Fruit fly (Drosophila melanogaster) whole organism, embryonic: Measurements from ENCODE around the gene Ilp7.
A peak's percentile ranks its signal among the peaks of the same experiment; 100 is the strongest.

ENCODE experiments used
- Ada2b ChIP-seq: fragments of 200-800 bp; sonication (Bioruptor generic); IDR thresholded peaks from 2 replicates; pipeline ENCODE4 v1.3.6; 2022; ENCODE audit warnings: missing biosample characterization, missing genetic modification characterization
- C15 ChIP-seq: fragments of 200-800 bp; sonication (Bioruptor generic); IDR thresholded peaks from 3 replicates; pipeline ENCODE4 v1.3.6; 2022; ENCODE audit warnings: missing biosample characterization, missing genetic modification characterization
- CG10431 ChIP-seq: fragments of 200-800 bp; sonication (Bioruptor generic); optimal IDR thresholded peaks from 3 replicates; lab custom pipeline; 2018; ENCODE audit warnings: missing biosample characterization, mild to moderate bottlenecking, missing genetic modification characterization
- CG10543 ChIP-seq: fragments of 200-800 bp; sonication (Bioruptor generic); optimal IDR thresholded peaks from 3 replicates; lab custom pipeline; 2017; ENCODE audit warnings: missing biosample characterization, mild to moderate bottlenecking, missing genetic modification characterization, moderate library complexity
- CG11560 ChIP-seq: fragments of 200-800 bp; sonication (Bioruptor generic); IDR thresholded peaks from 3 replicates; pipeline ENCODE4 v1.3.6; 2022; ENCODE audit warnings: missing biosample characterization, missing genetic modification characterization
- CG12299 ChIP-seq: fragments of 200-800 bp; sonication (Bioruptor generic); optimal IDR thresholded peaks from 2 replicates; lab custom pipeline; 2018; ENCODE audit warnings: missing biosample characterization, mild to moderate bottlenecking, missing genetic modification characterization
- CG12942 ChIP-seq: fragments of 200-800 bp; sonication (Bioruptor generic); optimal IDR thresholded peaks from 3 replicates; lab custom pipeline; 2016; ENCODE audit warnings: missing biosample characterization, missing genetic modification characterization
- CG13894 ChIP-seq: fragments of 200-800 bp; sonication (Bioruptor generic); optimal IDR thresholded peaks from 3 replicates; lab custom pipeline; 2018; ENCODE audit warnings: missing biosample characterization, mild to moderate bottlenecking, missing genetic modification characterization, moderate library complexity
- CG16779 ChIP-seq: fragments of 200-800 bp; sonication (Bioruptor generic); IDR thresholded peaks from 2 replicates; pipeline ENCODE4 v1.3.6; 2022; ENCODE audit warnings: missing biosample characterization, missing genetic modification characterization
- CG17359 ChIP-seq: fragments of 200-800 bp; sonication (Bioruptor generic); optimal IDR thresholded peaks from 3 replicates; lab custom pipeline; 2018; ENCODE audit warnings: missing biosample characterization, mild to moderate bottlenecking, missing genetic modification characterization, moderate library complexity
- CG17912 ChIP-seq: fragments of 200-800 bp; sonication (Bioruptor generic); optimal IDR thresholded peaks from 2 replicates; lab custom pipeline; 2018; ENCODE audit warnings: missing biosample characterization, mild to moderate bottlenecking, missing genetic modification characterization
- CG1792 ChIP-seq: fragments of 200-800 bp; sonication (Bioruptor generic); optimal IDR thresholded peaks from 2 replicates; lab custom pipeline; 2016; ENCODE audit warnings: missing biosample characterization, missing genetic modification characterization
- CG18011 ChIP-seq: fragments of 200-800 bp; sonication (Bioruptor generic); optimal IDR thresholded peaks from 2 replicates; lab custom pipeline; 2017; ENCODE audit warnings: missing biosample characterization, missing genetic modification characterization, mild to moderate bottlenecking, moderate library complexity, missing genotype
- CG31388 ChIP-seq: fragments of 200-800 bp; sonication (Bioruptor generic); optimal IDR thresholded peaks from 2 replicates; lab custom pipeline; 2016; ENCODE audit warnings: missing biosample characterization, missing genetic modification characterization
- CG3995 ChIP-seq: fragments of 200-800 bp; sonication (Bioruptor generic); optimal IDR thresholded peaks from 3 replicates; lab custom pipeline; 2016; ENCODE audit warnings: missing biosample characterization, missing genetic modification characterization
- CG4730 ChIP-seq: fragments of 200-800 bp; sonication (Bioruptor generic); IDR thresholded peaks from 2 replicates; pipeline ENCODE4 v1.3.6; 2022; ENCODE audit warnings: missing biosample characterization, missing genetic modification characterization
- CG6272 ChIP-seq: fragments of 200-800 bp; sonication (Bioruptor generic); IDR thresholded peaks from 2 replicates; pipeline ENCODE4 v1.3.6; 2022; ENCODE audit warnings: missing biosample characterization, missing genetic modification characterization
- CG7556 ChIP-seq: fragments of 200-800 bp; sonication (Bioruptor generic); optimal IDR thresholded peaks from 2 replicates; lab custom pipeline; 2017; ENCODE audit warnings: missing biosample characterization, mild to moderate bottlenecking, missing genetic modification characterization
- CG8924 ChIP-seq: fragments of 200-800 bp; optimal IDR thresholded peaks from 3 replicates; lab custom pipeline; 2019; ENCODE audit warnings: missing biosample characterization, mild to moderate bottlenecking, missing genetic modification characterization, moderate library complexity
- Elba2 ChIP-seq: fragments of 200-800 bp; sonication (Bioruptor generic); optimal IDR thresholded peaks from 3 replicates; lab custom pipeline; 2016; ENCODE audit warnings: missing biosample characterization, missing genetic modification characterization
- Ets65A ChIP-seq: fragments of 200-800 bp; sonication (Bioruptor generic); peaks from one replicate; lab custom pipeline; 2016; ENCODE audit warnings: missing biosample characterization, missing genetic modification characterization
- Hmx ChIP-seq: fragments of 200-800 bp; sonication (Bioruptor generic); optimal IDR thresholded peaks from 2 replicates; lab custom pipeline; 2016; ENCODE audit warnings: missing biosample characterization, missing genetic modification characterization
- Kr ChIP-seq: fragments of 200-800 bp; sonication (Bioruptor generic); optimal IDR thresholded peaks from 2 replicates; lab custom pipeline; 2017; ENCODE audit warnings: missing biosample characterization, mild to moderate bottlenecking, missing genetic modification characterization
- Mad ChIP-seq: fragments of 200-800 bp; sonication (Bioruptor generic); optimal IDR thresholded peaks from 2 replicates; lab custom pipeline; 2016; ENCODE audit warnings: missing biosample characterization, missing genetic modification characterization
- Meics ChIP-seq: fragments of 200-800 bp; sonication (Bioruptor generic); optimal IDR thresholded peaks from 2 replicates; lab custom pipeline; 2017; ENCODE audit warnings: missing biosample characterization, mild to moderate bottlenecking, missing genetic modification characterization
- Nf-YB ChIP-seq: fragments of 200-800 bp; sonication (Bioruptor generic); optimal IDR thresholded peaks from 3 replicates; lab custom pipeline; 2019; ENCODE audit warnings: missing biosample characterization, mild to moderate bottlenecking, missing genetic modification characterization, moderate library complexity
- Oli ChIP-seq: fragments of 200-800 bp; sonication (Bioruptor generic); optimal IDR thresholded peaks from 2 replicates; lab custom pipeline; 2018; ENCODE audit warnings: missing biosample characterization, mild to moderate bottlenecking, missing genetic modification characterization, moderate library complexity
- Poxn ChIP-seq: fragments of 200-800 bp; sonication (Bioruptor generic); IDR thresholded peaks from 2 replicates; pipeline ENCODE4 v1.3.6; 2022; ENCODE audit warnings: missing biosample characterization, missing genetic modification characterization
- Xrp1 ChIP-seq: fragments of 200-800 bp; sonication (Bioruptor generic); IDR thresholded peaks from 2 replicates; pipeline ENCODE4 v1.3.6; 2022; ENCODE audit warnings: missing biosample characterization, missing genetic modification characterization
- al ChIP-seq: fragments of 200-800 bp; sonication (Bioruptor generic); IDR thresholded peaks from 2 replicates; pipeline ENCODE4 v1.3.6; 2022; ENCODE audit warnings: missing biosample characterization, missing genetic modification characterization
- aop ChIP-seq: fragments of 200-800 bp; sonication (Bioruptor generic); IDR thresholded peaks from 2 replicates; pipeline ENCODE4 v1.3.6; 2022; ENCODE audit warnings: missing biosample characterization, missing genetic modification characterization
- bowl ChIP-seq: fragments of 200-800 bp; sonication (Bioruptor generic); IDR thresholded peaks from 2 replicates; pipeline ENCODE4 v1.3.6; 2022; ENCODE audit warnings: missing biosample characterization, missing genetic modification characterization
- cas ChIP-seq: fragments of 200-800 bp; sonication (Bioruptor generic); IDR thresholded peaks from 2 replicates; pipeline ENCODE4 v1.3.6; 2022; ENCODE audit warnings: missing biosample characterization, missing genetic modification characterization
- cato ChIP-seq: fragments of 200-800 bp; sonication (Bioruptor generic); optimal IDR thresholded peaks from 2 replicates; lab custom pipeline; 2016; ENCODE audit warnings: missing biosample characterization, missing genetic modification characterization, borderline replicate concordance
- crc ChIP-seq: fragments of 200-800 bp; sonication (Bioruptor generic); optimal IDR thresholded peaks from 2 replicates; lab custom pipeline; 2016; ENCODE audit warnings: missing biosample characterization, missing genetic modification characterization
- croc ChIP-seq: fragments of 200-800 bp; sonication (Bioruptor generic); conservative IDR thresholded peaks from 3 replicates; pipeline ENCODE4 v1.3.6; 2022; ENCODE audit warnings: missing biosample characterization, missing genetic modification characterization
- dan ChIP-seq: fragments of 200-800 bp; sonication (Bioruptor generic); IDR thresholded peaks from 2 replicates; pipeline ENCODE4 v1.3.6; 2022; ENCODE audit warnings: missing biosample characterization, missing genetic modification characterization
- dimm ChIP-seq: fragments of 200-800 bp; sonication (Bioruptor generic); IDR thresholded peaks from 2 replicates; pipeline ENCODE4 v1.3.6; 2022; ENCODE audit warnings: missing biosample characterization, missing genetic modification characterization
- gro ChIP-seq: fragments of 200-800 bp; sonication (Bioruptor generic); optimal IDR thresholded peaks from 2 replicates; lab custom pipeline; 2016; ENCODE audit warnings: missing biosample characterization, missing genetic modification characterization
- hth ChIP-seq: fragments of >200 bp; optimal IDR thresholded peaks from 2 replicates; lab custom pipeline; 2017; ENCODE audit warnings: inconsistent platforms
- kni ChIP-seq: fragments of 200-800 bp; sonication (Bioruptor generic); optimal IDR thresholded peaks from 3 replicates; lab custom pipeline; 2017; ENCODE audit warnings: mild to moderate bottlenecking, missing biosample characterization, missing genetic modification reagents, missing genetic modification characterization
- lola ChIP-seq, 3 experiments: fragments of >200 bp in 2 of 3; fragments of 200-800 bp in 1 of 3; sonication (Bioruptor generic) in 1 of 3; optimal IDR thresholded peaks; 2 replicates each; lab custom pipeline; 2017 to 2019; ENCODE audit warnings: missing biosample characterization in 3 of 3, missing genetic modification characterization in 3 of 3, mild to moderate bottlenecking in 1 of 3, moderate library complexity in 1 of 3
- maf-S ChIP-seq: fragments of 200-800 bp; sonication (Bioruptor generic); optimal IDR thresholded peaks from 2 replicates; lab custom pipeline; 2016; ENCODE audit warnings: missing biosample characterization, missing genetic modification characterization
- repo ChIP-seq: fragments of 200-800 bp; sonication (Bioruptor generic); optimal IDR thresholded peaks from 2 replicates; lab custom pipeline; 2016; ENCODE audit warnings: missing biosample characterization, missing genetic modification characterization
- slou ChIP-seq: fragments of 200-800 bp; sonication (Bioruptor generic); optimal IDR thresholded peaks from 3 replicates; lab custom pipeline; 2016; ENCODE audit warnings: missing biosample characterization, missing genetic modification characterization
- stwl ChIP-seq: fragments of 200-800 bp; sonication (Bioruptor generic); optimal IDR thresholded peaks from 3 replicates; lab custom pipeline; 2018; ENCODE audit warnings: missing biosample characterization, mild to moderate bottlenecking, missing genetic modification characterization, moderate library complexity
- tin ChIP-seq: fragments of 200-800 bp; sonication (Bioruptor generic); optimal IDR thresholded peaks from 3 replicates; lab custom pipeline; 2016; ENCODE audit warnings: missing biosample characterization, missing genetic modification characterization
- wek ChIP-seq: fragments of 200-800 bp; sonication (Bioruptor generic); optimal IDR thresholded peaks from 3 replicates; lab custom pipeline; 2018; ENCODE audit warnings: missing biosample characterization, mild to moderate bottlenecking, missing genetic modification characterization, moderate library complexity
- wor ChIP-seq: fragments of 200-800 bp; sonication (Bioruptor generic); IDR thresholded peaks from 2 replicates; pipeline ENCODE4 v1.3.6; 2022; ENCODE audit warnings: missing biosample characterization, missing genetic modification characterization
- yki ChIP-seq: fragments of >200 bp; optimal IDR thresholded peaks from 3 replicates; lab custom pipeline; 2018
- zen ChIP-seq: fragments of 200-800 bp; sonication (Bioruptor generic); optimal IDR thresholded peaks from 3 replicates; lab custom pipeline; 2018; ENCODE audit warnings: missing biosample characterization, mild to moderate bottlenecking, missing genetic modification characterization, moderate library complexity

The Ilp7 gene

dm6 chrX:3693989-3694769 is 26.8 kb downstream of the Ilp7 start (continued):
- TF ChIP-seq Mad (GFP tag; lab: Kevin White, UChicago) (peak; percentile 45), cato (GFP tag; lab: Kevin White, UChicago) (peak; percentile 41), repo (GFP tag; lab: Kevin White, UChicago) (no peak), CG12299 (tag; lab: Kevin White, UChicago) (no peak), kni (GFP tag; lab: Kevin White, UChicago) (peak; percentile 73), CG18011 (GFP tag; lab: Kevin White, UChicago) (peak; percentile 29), al (no peak), dimm (GFP tag; lab: Robert Waterston, UW) (no peak), Elba2 (no peak), CG31388 (no peak), slou (GFP tag; lab: Kevin White, UChicago) (no peak), wek (GFP tag; lab: Kevin White, UChicago) (no peak), CG12942 (GFP tag; lab: Kevin White, UChicago) (peak; percentile 54), CG3995 (GFP tag; lab: Kevin White, UChicago) (no peak), CG11560 (tag; lab: Robert Waterston, UW) (no peak), dan (no peak), tin (GFP tag; lab: Kevin White, UChicago) (peak; percentile 42), lola (GFP tag; optimal IDR thresholded peaks at IDR 0.05; lab: Kevin White, UChicago) (peak in 1 of 3 experiments; percentile 79), zen (tag; lab: Kevin White, UChicago) (no peak), CG13894 (tag; lab: Kevin White, UChicago) (no peak), C15 (GFP tag; lab: Robert Waterston, UW) (no peak), Poxn (GFP tag; lab: Robert Waterston, UW) (no peak), maf-S (GFP tag; lab: Kevin White, UChicago) (peak; percentile 7), Kr (no peak), hth (lab: Kevin White, UChicago) (no peak), Hmx (GFP tag; lab: Kevin White, UChicago) (no peak), Oli (tag; lab: Kevin White, UChicago) (peak; percentile 74), CG16779 (GFP tag; lab: Robert Waterston, UW) (no peak), CG8924 (tag; lab: Kevin White, UChicago) (peak; percentile 75), CG10431 (GFP tag; lab: Kevin White, UChicago) (no peak), Ets65A (peak; percentile 89), gro (no peak), yki (lab: Kevin White, UChicago) (no peak), Xrp1 (GFP tag; lab: Robert Waterston, UW) (peak; percentile 71), croc (no peak; the same call in 1 of the 3 replicates), Nf-YB (peak; percentile 47), bowl (no peak), stwl (tag; lab: Kevin White, UChicago) (no peak), CG1792 (GFP tag; lab: Kevin White, UChicago) (no peak), Meics (GFP tag; lab: Kevin White, UChicago) (peak; percentile 57), aop (GFP tag; lab: Robert Waterston, UW) (no peak), wor (GFP tag; lab: Robert Waterston, UW) (no peak), CG4730 (no peak), CG10543 (GFP tag; lab: Kevin White, UChicago) (no peak), cas (GFP tag; lab: Robert Waterston, UW) (no peak), CG6272 (GFP tag; lab: Robert Waterston, UW) (no peak), Ada2b (GFP tag; lab: Robert Waterston, UW) (peak; percentile 4; the same call in 1 of the 2 replicates), CG17912 (GFP tag; lab: Kevin White, UChicago) (no peak), CG7556 (GFP tag; lab: Kevin White, UChicago) (peak; percentile 77), crc (GFP tag; lab: Kevin White, UChicago) (peak; percentile 7), CG17359 (peak; percentile 70)
